Fruit fly (Drosophila melanogaster) whole organism, embryonic: ENCODE data around the gene CG15196.
A peak's percentile ranks its signal among the peaks of the same experiment; 100 is the strongest.

Experiments
- Atf-2 ChIP-seq: fragments of 200-800 bp; sonication (Bioruptor generic); optimal IDR thresholded peaks from 2 replicates; lab custom pipeline; 2016; ENCODE audit warnings: missing biosample characterization, missing genetic modification characterization
- CG10274 ChIP-seq: fragments of 200-800 bp; sonication (Bioruptor generic); optimal IDR thresholded peaks from 3 replicates; lab custom pipeline; 2017; ENCODE audit warnings: missing biosample characterization, mild to moderate bottlenecking, missing genetic modification characterization
- CG10431 ChIP-seq: fragments of 200-800 bp; sonication (Bioruptor generic); optimal IDR thresholded peaks from 3 replicates; lab custom pipeline; 2018; ENCODE audit warnings: missing biosample characterization, mild to moderate bottlenecking, missing genetic modification characterization
- CG12236 ChIP-seq: fragments of 200-800 bp; sonication (Bioruptor generic); optimal IDR thresholded peaks from 2 replicates; lab custom pipeline; 2016; ENCODE audit warnings: missing biosample characterization, missing genetic modification characterization
- CG13287 ChIP-seq: fragments of 200-800 bp; sonication (Bioruptor generic); IDR thresholded peaks from 2 replicates; pipeline ENCODE4 v1.3.6; 2022; ENCODE audit warnings: missing biosample characterization, missing genetic modification characterization; ENCODE audit not compliant: partially characterized antibody
- CG16779 ChIP-seq: fragments of 200-800 bp; sonication (Bioruptor generic); IDR thresholded peaks from 2 replicates; pipeline ENCODE4 v1.3.6; 2022; ENCODE audit warnings: missing biosample characterization, missing genetic modification characterization
- CG16813 ChIP-seq: fragments of 200-800 bp; sonication (Bioruptor generic); IDR thresholded peaks from 3 replicates; pipeline ENCODE4 v1.3.6; 2022; ENCODE audit warnings: missing biosample characterization, missing genetic modification characterization; ENCODE audit not compliant: partially characterized antibody
- CG17361 ChIP-seq: fragments of 200-800 bp; sonication (Bioruptor generic); IDR thresholded peaks from 3 replicates; pipeline ENCODE4 v1.3.6; 2022; ENCODE audit warnings: missing biosample characterization, missing genetic modification characterization
- CG1792 ChIP-seq: fragments of 200-800 bp; sonication (Bioruptor generic); optimal IDR thresholded peaks from 2 replicates; lab custom pipeline; 2016; ENCODE audit warnings: missing biosample characterization, missing genetic modification characterization
- CG2120 ChIP-seq: fragments of 200-800 bp; sonication (Bioruptor generic); optimal IDR thresholded peaks from 3 replicates; lab custom pipeline; 2016; ENCODE audit warnings: missing biosample characterization, missing genetic modification characterization
- CG31224 ChIP-seq: fragments of 200-800 bp; sonication (Bioruptor generic); IDR thresholded peaks from 2 replicates; pipeline ENCODE4 v1.3.6; 2022; ENCODE audit warnings: missing biosample characterization, missing genetic modification characterization
- CG32767 ChIP-seq: fragments of 200-800 bp; sonication (Bioruptor generic); IDR thresholded peaks from 2 replicates; pipeline ENCODE4 v1.3.6; 2022; ENCODE audit warnings: missing biosample characterization, missing genetic modification characterization
- CG32772 ChIP-seq: fragments of 200-800 bp; sonication (Bioruptor generic); IDR thresholded peaks from 2 replicates; pipeline ENCODE4 v1.3.6; 2022; ENCODE audit warnings: missing biosample characterization, missing genetic modification characterization
- CG3726 ChIP-seq: fragments of 200-800 bp; sonication (Bioruptor generic); IDR thresholded peaks from 3 replicates; pipeline ENCODE4, ENCODE4 v1.3.6; 2022; ENCODE audit warnings: missing biosample characterization, missing genetic modification characterization
- CG4730 ChIP-seq: fragments of 200-800 bp; sonication (Bioruptor generic); IDR thresholded peaks from 2 replicates; pipeline ENCODE4 v1.3.6; 2022; ENCODE audit warnings: missing biosample characterization, missing genetic modification characterization
- CG6175 ChIP-seq: fragments of 200-800 bp; sonication (Bioruptor generic); IDR thresholded peaks from 3 replicates; pipeline ENCODE4 v1.3.6; 2022; ENCODE audit warnings: missing biosample characterization, missing genetic modification characterization
- CG6272 ChIP-seq: fragments of 200-800 bp; sonication (Bioruptor generic); IDR thresholded peaks from 2 replicates; pipeline ENCODE4 v1.3.6; 2022; ENCODE audit warnings: missing biosample characterization, missing genetic modification characterization
- CG7372 ChIP-seq: fragments of 200-800 bp; sonication (Bioruptor generic); IDR thresholded peaks from 2 replicates; pipeline ENCODE4 v1.3.6; 2022; ENCODE audit warnings: missing biosample characterization, missing genetic modification characterization
- CG8478 ChIP-seq: fragments of >200 bp; optimal IDR thresholded peaks from 2 replicates; lab custom pipeline; 2018
- D ChIP-seq, 2 experiments: fragments of 200-800 bp in 1 of 2; fragments of >200 bp in 1 of 2; sonication (Bioruptor generic) in 1 of 2; optimal IDR thresholded peaks; 2 replicates in 1 of 2; 3 replicates in 1 of 2; lab custom pipeline; 2017; ENCODE audit warnings: mild to moderate bottlenecking in 1 of 2, missing biosample characterization in 1 of 2, missing genetic modification characterization in 1 of 2, missing genetic modification reagents in 1 of 2
- Dip2 ChIP-seq: fragments of 200-800 bp; sonication (Bioruptor generic); IDR thresholded peaks from 2 replicates; pipeline ENCODE4 v1.3.6; 2022; ENCODE audit warnings: missing biosample characterization, missing genetic modification characterization
- HLH3B ChIP-seq: fragments of 200-800 bp; sonication (Bioruptor generic); IDR thresholded peaks from 2 replicates; pipeline ENCODE4 v1.3.6; 2022; ENCODE audit warnings: missing biosample characterization, missing genetic modification characterization
- Hand ChIP-seq: fragments of 200-800 bp; sonication (Bioruptor generic); optimal IDR thresholded peaks from 2 replicates; lab custom pipeline; 2017; ENCODE audit warnings: mild to moderate bottlenecking, missing biosample characterization, missing genetic modification reagents, missing genetic modification characterization
- Hr3 ChIP-seq: fragments of 200-800 bp; sonication (Bioruptor generic); optimal IDR thresholded peaks from 3 replicates; lab custom pipeline; 2016; ENCODE audit warnings: missing biosample characterization, missing genetic modification characterization
- Hr51 ChIP-seq, 2 experiments: fragments of 200-800 bp; sonication (Bioruptor generic); optimal IDR thresholded peaks; 2 replicates in 1 of 2; 3 replicates in 1 of 2; lab custom pipeline; 2016 to 2018; ENCODE audit warnings: missing biosample characterization in 2 of 2, missing genetic modification characterization in 2 of 2, mild to moderate bottlenecking in 1 of 2, moderate library complexity in 1 of 2
- NC2α ChIP-seq: fragments of 200-800 bp; sonication (Bioruptor generic); optimal IDR thresholded peaks from 2 replicates; lab custom pipeline; 2016; ENCODE audit warnings: missing biosample characterization, missing genetic modification characterization
- Poxn ChIP-seq: fragments of 200-800 bp; sonication (Bioruptor generic); IDR thresholded peaks from 2 replicates; pipeline ENCODE4 v1.3.6; 2022; ENCODE audit warnings: missing biosample characterization, missing genetic modification characterization
- Sox100B ChIP-seq: fragments of 200-800 bp; sonication (Bioruptor generic); optimal IDR thresholded peaks from 3 replicates; lab custom pipeline; 2018; ENCODE audit warnings: missing biosample characterization, mild to moderate bottlenecking, missing genetic modification characterization
- Tbp ChIP-seq: fragments of >200 bp; optimal IDR thresholded peaks from 2 replicates; lab custom pipeline; 2018; ENCODE audit warnings: missing biosample characterization, missing genetic modification characterization
- Trl ChIP-seq, 3 experiments: fragments of >200 bp in 2 of 3; fragments of 200-800 bp in 1 of 3; sonication (Bioruptor generic) in 1 of 3; optimal IDR thresholded peaks; 2 replicates in 1 of 3; 3 replicates in 2 of 3; lab custom pipeline; 2016 to 2017; ENCODE audit warnings: missing biosample characterization in 1 of 3, missing genetic modification characterization in 1 of 3
- YL-1 ChIP-seq: fragments of 200-800 bp; sonication (Bioruptor generic); optimal IDR thresholded peaks from 3 replicates; lab custom pipeline; 2017; ENCODE audit warnings: missing biosample characterization, mild to moderate bottlenecking, missing genetic modification characterization
- al ChIP-seq: fragments of 200-800 bp; sonication (Bioruptor generic); IDR thresholded peaks from 2 replicates; pipeline ENCODE4 v1.3.6; 2022; ENCODE audit warnings: missing biosample characterization, missing genetic modification characterization
- ara ChIP-seq: fragments of 200-800 bp; sonication (Bioruptor generic); IDR thresholded peaks from 2 replicates; pipeline ENCODE4 v1.3.6; 2022; ENCODE audit warnings: missing biosample characterization, missing genetic modification characterization
- dpn ChIP-seq, 2 experiments: fragments of 200-800 bp; sonication (Bioruptor generic); optimal IDR thresholded peaks; 3 replicates each; lab custom pipeline; 2016; ENCODE audit warnings: missing biosample characterization in 2 of 2, missing genetic modification characterization in 2 of 2
- hth ChIP-seq: fragments of >200 bp; optimal IDR thresholded peaks from 2 replicates; lab custom pipeline; 2017; ENCODE audit warnings: inconsistent platforms
- lmd ChIP-seq: fragments of 200-800 bp; sonication (Bioruptor generic); IDR thresholded peaks from 2 replicates; pipeline ENCODE4 v1.3.6; 2022; ENCODE audit warnings: missing biosample characterization, missing genetic modification characterization
- lov ChIP-seq, 2 experiments: fragments of 200-800 bp in 1 of 2; fragments of >200 bp in 1 of 2; sonication (Bioruptor generic) in 1 of 2; IDR thresholded peaks in 1 of 2; optimal IDR thresholded peaks in 1 of 2; 2 replicates in 1 of 2; 3 replicates in 1 of 2; pipeline versions ENCODE4 v1.3.6 to Lab custom; 2017 to 2022; ENCODE audit warnings: missing biosample characterization in 1 of 2, missing genetic modification characterization in 1 of 2
- mirr ChIP-seq: fragments of 200-800 bp; sonication (Bioruptor generic); optimal IDR thresholded peaks from 3 replicates; lab custom pipeline; 2018; ENCODE audit warnings: missing biosample characterization, mild to moderate bottlenecking, missing genetic modification characterization
- pan ChIP-seq, 4 experiments: fragments of >200 bp in 3 of 4; fragments of 200-800 bp in 1 of 4; sonication (Bioruptor generic) in 1 of 4; optimal IDR thresholded peaks in 3 of 4; IDR thresholded peaks in 1 of 4; 2 replicates each; pipeline versions ENCODE4 v1.3.6 to Lab custom; 2017 to 2022; ENCODE audit warnings: missing biosample characterization in 2 of 4, missing genetic modification characterization in 2 of 4, mixed read lengths in 1 of 4
- pb ChIP-seq: fragments of 200-800 bp; sonication (Bioruptor generic); optimal IDR thresholded peaks from 3 replicates; lab custom pipeline; 2016; ENCODE audit warnings: missing biosample characterization, missing genetic modification characterization
- phol ChIP-seq: fragments of 200-800 bp; sonication (Bioruptor generic); optimal IDR thresholded peaks from 3 replicates; lab custom pipeline; 2018; ENCODE audit warnings: missing biosample characterization, mild to moderate bottlenecking, missing genetic modification characterization, moderate library complexity
- pita ChIP-seq: fragments of 200-800 bp; sonication (Bioruptor generic); optimal IDR thresholded peaks from 2 replicates; lab custom pipeline; 2017; ENCODE audit warnings: missing biosample characterization, mild to moderate bottlenecking, missing genetic modification characterization
- pnt ChIP-seq: fragments of 200-800 bp; sonication (Bioruptor generic); optimal IDR thresholded peaks from 3 replicates; lab custom pipeline; 2016; ENCODE audit warnings: missing biosample characterization, missing genetic modification characterization
- row ChIP-seq: fragments of 200-800 bp; sonication (Bioruptor generic); IDR thresholded peaks from 3 replicates; pipeline ENCODE4 v1.3.6; 2022; ENCODE audit warnings: missing biosample characterization, missing genetic modification characterization
- schlank ChIP-seq: fragments of 200-800 bp; sonication (Bioruptor generic); optimal IDR thresholded peaks from 2 replicates; lab custom pipeline; 2018; ENCODE audit warnings: missing biosample characterization, mild to moderate bottlenecking, missing genetic modification characterization
- sd ChIP-seq: fragments of 200-800 bp; sonication (Bioruptor generic); optimal IDR thresholded peaks from 3 replicates; lab custom pipeline; 2018; ENCODE audit warnings: missing biosample characterization, mild to moderate bottlenecking, missing genetic modification characterization, moderate library complexity
- sim ChIP-seq: fragments of 200-800 bp; sonication (Bioruptor generic); IDR thresholded peaks from 2 replicates; pipeline ENCODE4 v1.3.6; 2022; ENCODE audit warnings: missing biosample characterization, missing genetic modification characterization
- tup ChIP-seq: fragments of 200-800 bp; sonication (Bioruptor generic); optimal IDR thresholded peaks from 2 replicates; lab custom pipeline; 2016; ENCODE audit warnings: missing biosample characterization, mild to moderate bottlenecking, missing genetic modification characterization, moderate library complexity

Gene CG15196

dm6 chrX:11390625-11391363 lies 19.0 kb upstream of the CG15196 start (continued):
- TF ChIP-seq HLH3B (peak; percentile 85), sd (tag; lab: Kevin White, UChicago) (peak; percentile 43), CG4730 (GFP tag; lab: Robert Waterston, UW) (peak; percentile 71), pb (GFP tag; lab: Kevin White, UChicago) (peak; percentile 79), tup (GFP tag; lab: Kevin White, UChicago) (peak; percentile 45), D (optimal IDR thresholded peaks at IDR 0.05; lab: Kevin White, UChicago) (no peak), D (GFP tag; optimal IDR thresholded peaks at IDR 0.05; lab: Kevin White, UChicago) (peak; percentile 58), NC2α (peak; percentile 31), CG16779 (peak; percentile 76), CG32767 (GFP tag; lab: Robert Waterston, UW) (peak; percentile 71), Atf-2 (GFP tag; lab: Kevin White, UChicago) (peak; percentile 37), mirr (peak; percentile 18), CG6272 (peak; percentile 72), schlank (tag; lab: Kevin White, UChicago) (peak; percentile 70), lmd (GFP tag; lab: Robert Waterston, UW) (peak; percentile 84), Hr3 (peak; percentile 60), CG6175 (peak; percentile 82), Trl (optimal IDR thresholded peaks at IDR 0.05; lab: Kevin White, UChicago) (no peak), Trl (GFP tag; optimal IDR thresholded peaks at IDR 0.05; lab: Kevin White, UChicago) (peak; percentile 60), CG3726 (GFP tag; lab: Robert Waterston, UW) (peak; percentile 79; the same call in 2 of the 3 replicates), pita (no peak), Poxn (GFP tag; lab: Robert Waterston, UW) (peak; percentile 46; the same call in 1 of the 2 replicates), Hr51 (GFP tag; optimal IDR thresholded peaks at IDR 0.05; lab: Kevin White, UChicago) (peak; percentile 72 to 76), hth (lab: Kevin White, UChicago) (no peak), Hand (GFP tag; lab: Kevin White, UChicago) (peak; percentile 61), CG12236 (GFP tag; lab: Kevin White, UChicago) (peak; percentile 35), CG13287 (GFP tag; lab: Robert Waterston, UW) (no peak), Sox100B (GFP tag; lab: Kevin White, UChicago) (peak; percentile 76), CG17361 (GFP tag; lab: Robert Waterston, UW) (peak; percentile 76), CG31224 (GFP tag; lab: Robert Waterston, UW) (peak; percentile 75), sim (GFP tag; lab: Robert Waterston, UW) (peak; percentile 51; the same call in 1 of the 2 replicates), YL-1 (GFP tag; lab: Kevin White, UChicago) (no peak), CG2120 (GFP tag; lab: Kevin White, UChicago) (peak; percentile 92), Dip2 (no peak), CG10431 (GFP tag; lab: Kevin White, UChicago) (no peak), CG16813 (GFP tag; lab: Robert Waterston, UW) (no peak), pan (optimal IDR thresholded peaks at IDR 0.05; lab: Kevin White, UChicago) (peak in 1 of 2 experiments; percentile 10), pan (GFP tag; optimal IDR thresholded peaks at IDR 0.05 in 1 of 2, IDR thresholded peaks at IDR 0.05 in 1 of 2) (peak in 1 of 2 experiments; percentile 86), CG7372 (GFP tag; lab: Robert Waterston, UW) (peak; percentile 77), al (peak; percentile 85), pnt (GFP tag; lab: Kevin White, UChicago) (peak; percentile 77), Tbp (no peak), row (GFP tag; lab: Robert Waterston, UW) (peak; percentile 90), lov (optimal IDR thresholded peaks at IDR 0.05; lab: Kevin White, UChicago) (no peak), lov (GFP tag; IDR thresholded peaks at IDR 0.05; lab: Robert Waterston, UW) (0 out of 3 replicates have a peak, but pooled peaks have one; percentile 63), CG8478 (lab: Kevin White, UChicago) (no peak), ara (GFP tag; lab: Robert Waterston, UW) (peak; percentile 65), CG32772 (GFP tag; lab: Robert Waterston, UW) (peak; percentile 85), CG1792 (GFP tag; lab: Kevin White, UChicago) (peak; percentile 70), dpn (GFP tag; optimal IDR thresholded peaks at IDR 0.05; lab: Kevin White, UChicago) (peak; percentile 79 to 87), CG10274 (GFP tag; lab: Kevin White, UChicago) (peak; percentile 52), phol (tag; lab: Kevin White, UChicago) (peak; percentile 74)
